Fruit fly (Drosophila melanogaster): ENCODE measurements around the gene CG3939.

The CG3939 gene

DNA sequence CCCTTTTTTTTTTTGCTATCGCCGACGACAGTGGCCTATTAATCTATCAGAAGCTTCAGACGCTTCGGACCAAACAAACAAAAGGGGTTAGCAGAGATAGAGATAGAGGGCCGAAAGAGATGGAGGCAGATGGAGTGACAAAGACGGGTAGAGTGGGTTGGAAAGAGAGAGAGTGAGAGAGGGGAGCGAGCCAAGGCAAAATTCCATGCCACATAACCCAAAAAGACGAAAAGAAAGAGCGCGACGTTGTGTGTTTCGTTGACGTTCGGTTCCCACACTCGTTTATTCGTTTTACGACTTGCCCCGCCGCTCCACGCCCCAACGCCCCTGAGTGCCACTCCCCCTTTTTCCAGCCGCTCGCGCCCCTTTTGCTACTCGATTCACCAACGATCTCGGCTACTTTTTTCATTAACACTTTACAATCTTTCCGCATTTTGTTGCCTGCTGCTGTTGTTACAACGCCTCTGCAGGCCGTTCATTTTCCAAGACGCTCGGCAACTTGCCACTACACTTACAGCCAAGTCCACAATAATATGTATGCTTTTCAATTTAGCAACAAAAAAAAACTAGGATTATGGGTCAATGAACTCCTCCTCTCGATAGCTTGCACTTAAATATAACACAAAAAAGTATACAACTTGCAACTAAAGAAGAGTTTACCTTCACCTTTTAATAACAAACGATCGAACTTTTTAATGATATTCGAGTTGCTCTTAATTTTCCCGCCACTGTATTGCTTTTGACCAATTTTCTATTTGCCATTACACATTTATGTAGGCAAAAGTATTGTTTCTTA lies 31.4 kb upstream of the CG3939 start:
- TF ChIP-seq insv (optimal IDR thresholded peaks at IDR 0.05): no peak
- TF ChIP-seq psq (optimal IDR thresholded peaks at IDR 0.05): no peak
- TF ChIP-seq Myc (optimal IDR thresholded peaks at IDR 0.05): no peak
- TF ChIP-seq h (optimal IDR thresholded peaks at IDR 0.05): no peak
- no peak for TF ChIP-seq ttk (optimal IDR thresholded peaks at IDR 0.05)
- no peak for TF ChIP-seq Sin3A (optimal IDR thresholded peaks at IDR 0.05)

DNA sequence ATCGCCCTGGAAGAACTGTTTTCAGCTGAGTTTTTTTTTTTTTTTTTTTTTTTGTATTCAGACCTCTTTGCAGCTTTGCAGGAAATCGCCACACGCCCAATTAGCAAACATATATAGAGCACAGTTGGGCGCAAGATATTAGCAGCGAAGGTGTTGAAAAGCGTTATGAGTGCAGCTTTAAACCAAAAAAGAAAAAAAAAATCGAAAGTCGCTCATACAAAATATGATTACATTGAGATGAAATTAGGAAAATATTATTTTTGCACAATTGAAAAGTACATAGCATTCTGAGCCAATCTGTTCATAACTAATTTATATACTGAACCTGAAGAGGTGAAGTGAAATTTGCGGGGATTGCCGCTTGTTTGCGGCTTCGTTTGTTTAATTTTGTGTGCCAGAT lies 27.8 kb upstream of the CG3939 start:
- TF ChIP-seq Sin3A (optimal IDR thresholded peaks at IDR 0.05) (no peak), Myc (optimal IDR thresholded peaks at IDR 0.05) (no peak), ttk (optimal IDR thresholded peaks at IDR 0.05) (no peak), h (optimal IDR thresholded peaks at IDR 0.05) (no peak), insv (optimal IDR thresholded peaks at IDR 0.05) (no peak), psq (optimal IDR thresholded peaks at IDR 0.05) (no peak)

DNA sequence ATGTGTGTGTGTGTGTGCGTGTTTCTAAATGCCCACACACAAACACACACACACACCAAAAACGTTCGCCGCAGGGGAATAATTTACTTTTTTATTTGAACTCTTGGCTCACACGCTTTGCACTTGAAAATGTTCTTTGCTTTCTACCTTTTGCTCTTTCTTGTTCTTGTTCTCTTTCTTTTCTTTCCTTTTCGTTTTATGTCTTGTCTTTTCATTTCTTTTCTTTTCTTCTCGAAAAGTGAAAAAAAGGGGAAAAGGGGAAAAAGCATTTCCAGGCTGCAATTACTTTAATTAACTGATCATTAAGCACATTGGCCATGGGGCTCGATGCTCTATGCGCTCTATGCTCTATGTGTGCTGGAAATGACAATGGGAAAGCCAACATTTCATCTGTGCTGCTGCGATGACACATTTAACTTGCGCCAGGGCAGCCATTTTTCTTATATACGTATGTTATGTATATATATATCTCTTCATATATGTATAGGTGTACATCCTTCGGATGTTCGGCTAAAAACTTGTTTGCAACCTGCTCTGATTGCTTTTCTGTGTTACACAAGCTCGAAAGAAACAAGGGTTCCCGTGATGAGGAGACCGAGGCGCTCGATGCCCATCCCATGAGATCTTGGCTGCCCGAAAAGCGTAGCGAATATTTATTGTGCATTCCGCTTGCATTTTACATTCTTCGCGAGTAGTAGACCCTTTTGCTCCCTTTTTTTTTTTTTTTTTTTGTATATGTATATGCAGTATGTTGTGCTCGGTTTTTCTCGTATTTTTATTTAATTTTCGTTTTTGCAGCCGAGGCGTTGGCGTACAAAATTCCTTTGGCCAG lies 23.9 kb upstream of the CG3939 start:
- TF ChIP-seq Sin3A (optimal IDR thresholded peaks at IDR 0.05) (no peak), psq (optimal IDR thresholded peaks at IDR 0.05) (no peak), h (optimal IDR thresholded peaks at IDR 0.05) (no peak), Myc (optimal IDR thresholded peaks at IDR 0.05) (no peak), insv (optimal IDR thresholded peaks at IDR 0.05) (no peak), ttk (optimal IDR thresholded peaks at IDR 0.05) (no peak)

DNA sequence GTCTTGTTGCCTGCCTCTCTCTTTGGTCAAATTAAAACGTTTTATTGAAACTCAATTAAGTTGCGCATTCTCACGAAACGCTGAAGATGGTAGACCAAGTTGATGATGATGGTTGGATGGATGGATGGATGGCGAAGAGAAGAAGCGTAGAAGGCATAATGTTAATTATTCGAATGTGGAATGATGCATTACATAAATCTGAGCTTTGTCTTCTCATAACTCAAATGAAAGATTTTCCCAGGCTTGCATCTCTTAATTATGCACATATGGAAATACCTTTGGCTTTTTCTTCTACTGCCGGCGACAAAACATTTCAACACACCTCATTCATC lies 23.4 kb upstream of the CG3939 start:
- TF ChIP-seq h (optimal IDR thresholded peaks at IDR 0.05) (no peak), ttk (optimal IDR thresholded peaks at IDR 0.05) (no peak), Myc (optimal IDR thresholded peaks at IDR 0.05) (no peak), Sin3A (optimal IDR thresholded peaks at IDR 0.05) (no peak), psq (optimal IDR thresholded peaks at IDR 0.05) (no peak), insv (optimal IDR thresholded peaks at IDR 0.05) (no peak)

DNA sequence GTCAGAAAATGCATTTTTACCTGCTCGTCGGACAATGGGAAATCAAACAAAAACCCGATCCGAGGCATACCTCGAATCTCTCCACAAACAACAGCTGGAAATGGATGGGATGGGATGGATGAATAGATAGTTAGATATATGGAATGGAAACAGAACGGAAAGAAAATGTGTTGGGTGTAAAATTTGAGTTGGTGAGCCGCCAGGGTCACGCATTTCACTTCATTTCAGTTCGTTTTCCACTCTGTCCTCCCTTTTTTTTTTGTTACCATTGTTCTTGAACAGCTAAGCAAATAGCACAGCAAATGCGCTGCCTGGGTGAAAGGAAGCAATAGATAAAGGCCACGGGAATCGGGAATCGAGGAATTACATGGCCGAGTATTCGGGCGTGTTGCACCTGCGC lies 22.5 kb upstream of the CG3939 start:
- TF ChIP-seq ttk (optimal IDR thresholded peaks at IDR 0.05): no peak
- no peak for TF ChIP-seq insv (optimal IDR thresholded peaks at IDR 0.05)
- no peak for TF ChIP-seq h (optimal IDR thresholded peaks at IDR 0.05)
- TF ChIP-seq psq (optimal IDR thresholded peaks at IDR 0.05): no peak
- no peak for TF ChIP-seq Myc (optimal IDR thresholded peaks at IDR 0.05)

DNA sequence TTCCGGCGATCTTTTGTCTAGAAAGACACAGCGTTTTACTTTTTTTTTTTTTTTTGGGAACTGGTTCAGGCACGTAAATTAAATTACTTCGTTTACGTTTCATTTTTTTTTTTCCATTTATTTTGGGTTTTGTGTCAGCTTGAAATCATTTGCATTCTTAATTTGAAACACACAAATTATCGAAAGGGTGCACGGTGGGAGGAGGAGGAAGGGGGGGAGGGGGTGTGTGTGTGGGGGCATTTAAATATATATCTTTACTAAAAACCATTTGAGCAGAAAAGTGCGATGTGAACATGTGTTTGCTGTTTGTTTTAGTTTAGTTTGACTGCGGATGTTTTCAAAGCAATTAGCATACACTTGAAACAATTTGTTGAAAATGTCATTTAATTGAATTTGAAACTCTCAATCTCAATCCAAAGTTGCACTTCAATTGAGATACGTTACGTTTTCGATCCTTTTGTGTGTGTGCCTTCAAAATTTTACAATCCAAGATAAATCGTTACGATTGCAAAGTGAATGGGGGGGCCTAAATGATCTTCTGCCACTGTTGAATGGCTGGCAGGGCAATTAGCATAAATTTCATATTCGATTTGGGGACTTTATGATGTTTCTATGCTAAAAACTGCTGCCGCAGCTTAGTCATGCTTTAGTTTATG lies 17.6 kb upstream of the CG3939 start:
- TF ChIP-seq ttk (optimal IDR thresholded peaks at IDR 0.05) (no peak), Sin3A (optimal IDR thresholded peaks at IDR 0.05) (no peak), psq (optimal IDR thresholded peaks at IDR 0.05) (no peak), Myc (optimal IDR thresholded peaks at IDR 0.05) (no peak), insv (optimal IDR thresholded peaks at IDR 0.05) (no peak), h (optimal IDR thresholded peaks at IDR 0.05) (no peak)

DNA sequence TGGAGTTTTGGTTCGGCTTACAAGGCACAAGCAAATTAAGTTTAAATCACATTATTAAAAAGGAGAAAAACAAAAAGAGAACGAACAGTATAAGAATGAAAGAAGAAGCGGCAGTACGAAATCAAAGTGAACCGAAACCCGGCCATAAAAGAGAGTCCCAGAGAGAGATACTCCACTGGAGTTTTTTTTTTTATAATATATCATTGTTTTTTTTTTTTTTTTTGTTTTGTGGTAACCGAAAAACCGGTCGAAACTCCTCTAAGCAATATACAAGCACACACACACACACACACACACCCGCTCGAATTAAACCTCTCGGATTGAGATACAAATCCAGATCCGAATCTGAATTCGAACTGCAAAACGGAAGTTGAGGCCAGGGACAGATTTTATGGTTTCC lies 16.2 kb upstream of the CG3939 start:
- no peak for TF ChIP-seq h (optimal IDR thresholded peaks at IDR 0.05)
- no peak for TF ChIP-seq insv (optimal IDR thresholded peaks at IDR 0.05)
- TF ChIP-seq psq (optimal IDR thresholded peaks at IDR 0.05): no peak

DNA sequence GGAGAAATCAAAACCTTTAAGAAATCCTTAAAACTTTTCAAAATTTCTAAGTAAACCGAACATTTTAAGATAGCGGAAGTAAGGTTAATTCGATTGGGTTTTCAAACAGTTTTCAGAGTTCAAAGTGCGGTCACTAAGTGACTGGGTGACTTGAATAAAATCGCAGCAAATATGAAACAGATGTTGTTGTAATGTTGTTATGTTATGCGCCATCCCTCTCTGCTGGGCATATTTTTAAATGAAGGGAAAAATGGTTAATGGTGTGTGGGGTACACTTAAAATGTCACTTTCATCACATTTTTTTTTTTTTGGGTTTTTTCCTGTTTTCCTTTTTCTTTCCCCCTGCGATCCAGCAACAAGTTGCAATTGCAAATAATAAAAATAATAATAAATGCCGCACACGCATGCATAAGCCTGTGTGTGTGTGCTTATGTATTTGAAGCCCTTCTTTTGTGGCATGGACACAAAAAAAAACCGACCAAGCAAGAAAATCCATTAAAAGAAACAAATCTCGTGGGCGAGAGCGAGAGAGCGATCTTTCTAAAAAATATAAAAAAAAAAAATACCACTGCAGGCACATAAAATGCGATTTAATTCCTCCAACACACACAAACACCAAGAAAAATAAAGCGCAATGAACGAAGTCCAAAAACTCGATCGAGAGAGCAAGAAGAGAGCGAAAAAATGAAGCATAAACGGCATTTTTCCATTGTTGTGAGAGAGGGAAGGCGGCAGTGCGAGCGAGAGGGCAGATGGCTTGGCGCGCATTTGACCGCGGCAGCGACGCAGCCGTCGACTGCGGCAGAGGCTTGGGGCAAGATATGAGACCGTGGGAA lies 13.1 kb upstream of the CG3939 start:
- TF ChIP-seq ttk (optimal IDR thresholded peaks at IDR 0.05) (no peak), psq (optimal IDR thresholded peaks at IDR 0.05) (no peak), insv (optimal IDR thresholded peaks at IDR 0.05) (no peak), Sin3A (optimal IDR thresholded peaks at IDR 0.05) (no peak), h (optimal IDR thresholded peaks at IDR 0.05) (no peak), Myc (optimal IDR thresholded peaks at IDR 0.05) (no peak)

DNA sequence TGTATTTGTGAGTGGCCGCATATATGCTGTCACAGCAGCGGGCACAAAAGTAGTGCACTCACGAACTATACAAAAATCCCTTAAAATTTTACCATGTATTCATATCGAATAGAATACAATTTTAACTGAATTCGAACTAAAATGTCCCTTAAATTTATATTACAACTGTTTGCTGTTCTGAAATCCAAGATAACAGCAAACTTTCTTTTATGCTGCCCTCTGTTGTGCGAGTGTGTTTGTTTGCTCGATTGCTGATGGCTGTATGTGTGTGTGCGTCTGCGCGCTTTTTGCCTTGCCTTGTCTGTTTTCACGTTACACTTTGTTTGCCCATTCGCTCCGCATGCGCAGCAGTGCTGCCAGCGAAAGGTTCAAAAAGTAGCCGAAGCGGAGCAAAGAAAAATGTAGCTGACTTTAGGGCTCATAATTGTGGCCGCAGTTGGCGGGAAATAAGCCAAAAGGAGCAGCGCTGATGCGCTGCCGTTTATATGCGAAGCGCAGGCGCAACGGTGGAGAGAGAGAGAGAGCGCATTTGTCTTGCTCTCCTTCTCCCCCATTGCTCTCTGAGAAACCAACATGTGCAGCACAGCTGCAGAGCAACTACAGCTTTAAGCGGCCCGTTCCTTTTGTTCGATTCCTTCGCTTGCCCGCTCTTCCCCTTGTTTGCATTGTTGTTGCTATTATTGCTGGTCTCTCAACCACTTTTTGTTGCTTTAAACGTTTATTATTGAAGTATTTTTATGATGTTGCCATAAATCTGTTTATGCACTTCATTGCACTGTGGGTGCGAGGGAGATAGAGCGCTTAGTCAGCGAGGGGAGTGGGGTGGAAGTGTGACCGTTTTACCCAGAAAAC lies 12.2 kb upstream of the CG3939 start:
- TF ChIP-seq h (optimal IDR thresholded peaks at IDR 0.05) (no peak), insv (optimal IDR thresholded peaks at IDR 0.05) (no peak), ttk (optimal IDR thresholded peaks at IDR 0.05) (no peak)

DNA sequence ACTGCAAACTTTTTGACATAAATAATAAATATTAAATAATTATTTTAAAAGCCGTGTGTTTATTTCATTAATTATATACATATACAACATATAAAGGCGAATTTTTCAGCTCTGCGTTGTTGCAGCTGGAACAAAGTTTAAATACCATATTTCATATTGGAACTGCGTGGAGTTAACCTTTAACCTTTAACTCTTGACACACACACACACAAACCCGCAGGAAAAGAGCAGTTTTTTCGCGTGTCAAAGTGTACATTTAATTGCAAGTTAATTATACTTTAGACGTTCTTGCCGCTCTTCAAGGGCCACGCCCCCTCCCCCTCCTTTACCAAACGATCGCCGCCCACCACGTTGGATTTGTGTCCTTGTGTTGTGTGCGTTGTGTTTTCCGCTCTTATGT lies 2.6 kb upstream of the CG3939 start:
- TF ChIP-seq psq (optimal IDR thresholded peaks at IDR 0.05) (no peak), Sin3A (optimal IDR thresholded peaks at IDR 0.05) (no peak), h (optimal IDR thresholded peaks at IDR 0.05) (no peak), insv (optimal IDR thresholded peaks at IDR 0.05) (no peak), ttk (optimal IDR thresholded peaks at IDR 0.05) (no peak), Myc (optimal IDR thresholded peaks at IDR 0.05) (no peak)

DNA sequence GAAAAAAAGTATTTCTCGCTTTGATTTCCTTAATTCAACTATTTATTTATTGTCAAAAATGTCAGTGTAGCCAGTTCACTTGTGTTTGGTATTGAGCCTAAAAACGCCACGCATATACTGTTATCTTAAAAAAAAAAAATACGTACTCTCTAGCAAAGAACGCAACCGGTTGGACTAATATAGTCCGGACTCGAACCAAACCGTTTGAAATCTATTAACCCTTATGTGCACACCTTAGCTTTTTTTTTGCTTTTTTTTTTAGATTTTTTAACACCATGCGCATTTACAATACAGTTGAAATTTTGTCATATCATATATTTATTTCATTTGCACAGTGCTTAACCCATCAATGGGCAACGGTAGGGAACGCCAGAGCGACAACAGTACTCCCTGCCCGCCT lies 1.7 kb upstream of the CG3939 start, which contains the start of gene CG18508:
CG18508 (minus strand) TSS at position 69 of the 400 bp plus-strand sequence.
- no peak for TF ChIP-seq psq (optimal IDR thresholded peaks at IDR 0.05)
- TF ChIP-seq Sin3A (optimal IDR thresholded peaks at IDR 0.05): no peak
- TF ChIP-seq ttk (optimal IDR thresholded peaks at IDR 0.05): no peak
- no peak for TF ChIP-seq Myc (optimal IDR thresholded peaks at IDR 0.05)
- TF ChIP-seq insv (optimal IDR thresholded peaks at IDR 0.05): no peak
- no peak for TF ChIP-seq h (optimal IDR thresholded peaks at IDR 0.05)

Data from Kc167 (cell line).